Worm (Caenorhabditis elegans) whole organism, L4 larva: ENCODE measurements around the gene slc-17.1.

Experiments used
- R02D3.7 ChIP-seq: fragments of 150-350 bp; sonication (generic microtip); optimal IDR thresholded peaks from 3 replicates; lab custom pipeline; 2014; ENCODE audit warnings: missing biosample characterization, missing genetic modification characterization
- T20F7.1 ChIP-seq: fragments of 200-800 bp; sonication (Bioruptor generic); optimal IDR thresholded peaks from 2 replicates; lab custom pipeline; 2018; ENCODE audit warnings: mild to moderate bottlenecking, missing genetic modification characterization, missing compliant biosample characterization
- Y48G9A.11 ChIP-seq: fragments of 200-800 bp; sonication (Bioruptor generic); IDR thresholded peaks from 2 replicates; pipeline ENCODE4 v1.3.6; 2022; ENCODE audit warnings: missing genetic modification reagents, missing genetic modification characterization, missing compliant biosample characterization
- Y75B8A.6 ChIP-seq: fragments of 200-800 bp; sonication (Bioruptor generic); IDR thresholded peaks from 2 replicates; pipeline ENCODE4 v1.3.6; 2022; ENCODE audit warnings: missing genetic modification reagents, missing genetic modification characterization, missing compliant biosample characterization
- aha-1 ChIP-seq: fragments of 150-350 bp; peaks from one replicate; lab custom pipeline; 2014; ENCODE audit warnings: missing biosample characterization, missing genetic modification characterization
- ceh-20 ChIP-seq: fragments of 200-800 bp; sonication (Bioruptor generic); IDR thresholded peaks from 2 replicates; pipeline ENCODE4 v1.3.6; 2022; ENCODE audit warnings: missing genetic modification reagents, missing genetic modification characterization, missing compliant biosample characterization
- ceh-82 ChIP-seq: sonication (generic microtip); optimal IDR thresholded peaks from 2 replicates; lab custom pipeline; 2017; ENCODE audit warnings: missing biosample characterization, missing genetic modification characterization
- daf-16 ChIP-seq, 3 experiments: sonication (generic microtip); optimal IDR thresholded peaks; 2 replicates each; lab custom pipeline; 2016 to 2017; ENCODE audit warnings: missing genetic modification characterization in 3 of 3, missing genetic modification reagents in 3 of 3, mild to moderate bottlenecking in 2 of 3, missing compliant biosample characterization in 2 of 3, missing biosample characterization in 1 of 3, moderate library complexity in 1 of 3
- daf-8 ChIP-seq: fragments of 200-800 bp; sonication (Bioruptor generic); IDR thresholded peaks from 2 replicates; pipeline ENCODE4 v1.3.6; 2022; ENCODE audit warnings: missing genetic modification characterization, missing compliant biosample characterization
- dmd-6 ChIP-seq: fragments of 200-800 bp; sonication (Bioruptor generic); IDR thresholded peaks from 2 replicates; pipeline ENCODE4 v1.3.6; 2022; ENCODE audit warnings: missing genetic modification reagents, missing genetic modification characterization, missing compliant biosample characterization
- dmd-8 ChIP-seq: fragments of 200-800 bp; sonication (Bioruptor generic); IDR thresholded peaks from 2 replicates; pipeline ENCODE4 v1.3.6; 2022; ENCODE audit warnings: missing genetic modification characterization, missing compliant biosample characterization
- dmd-9 ChIP-seq: fragments of 200-800 bp; sonication (Bioruptor generic); IDR thresholded peaks from 2 replicates; pipeline ENCODE4 v1.3.6; 2022; ENCODE audit warnings: missing genetic modification reagents, missing genetic modification characterization, missing compliant biosample characterization
- dve-1 ChIP-seq: sonication (generic microtip); optimal IDR thresholded peaks from 2 replicates; lab custom pipeline; 2017; ENCODE audit warnings: antibody characterized with exemption, mild to moderate bottlenecking, missing genetic modification characterization, missing compliant biosample characterization; ENCODE audit not compliant: insufficient read depth
- egl-43 ChIP-seq: fragments of 200-800 bp; sonication (Bioruptor generic); IDR thresholded peaks from 2 replicates; pipeline ENCODE4 v1.3.6; 2022; ENCODE audit warnings: missing genetic modification reagents, missing genetic modification characterization, missing compliant biosample characterization
- fos-1 ChIP-seq: fragments of 150-350 bp; optimal IDR thresholded peaks from 2 replicates; lab custom pipeline; 2014; ENCODE audit warnings: missing biosample characterization, missing genetic modification characterization
- gei-8 ChIP-seq: fragments of 200-800 bp; sonication (Bioruptor generic); optimal IDR thresholded peaks from 2 replicates; lab custom pipeline; 2018; ENCODE audit warnings: mild to moderate bottlenecking, missing genetic modification characterization, missing compliant biosample characterization
- hlh-11 ChIP-seq: fragments of 200-800 bp; sonication (Bioruptor generic); optimal IDR thresholded peaks from 2 replicates; lab custom pipeline; 2018; ENCODE audit warnings: mild to moderate bottlenecking, missing genetic modification characterization, missing compliant biosample characterization
- hmg-1.1 ChIP-seq: fragments of 200-800 bp; sonication (Bioruptor generic); IDR thresholded peaks from 2 replicates; pipeline ENCODE4 v1.3.6; 2022; ENCODE audit warnings: missing genetic modification reagents, missing genetic modification characterization, missing compliant biosample characterization
- lim-7 ChIP-seq: fragments of 200-800 bp; sonication (Bioruptor generic); IDR thresholded peaks from 2 replicates; pipeline ENCODE4 v1.3.6; 2022; ENCODE audit warnings: missing genetic modification characterization, missing compliant biosample characterization
- lin-1 ChIP-seq: fragments of 200-800 bp; sonication (Bioruptor generic); IDR thresholded peaks from 2 replicates; pipeline ENCODE4 v1.3.6; 2022; ENCODE audit warnings: missing genetic modification reagents, missing genetic modification characterization, missing compliant biosample characterization
- lin-39 ChIP-seq: fragments of 150-350 bp; optimal IDR thresholded peaks from 2 replicates; lab custom pipeline; 2014; ENCODE audit warnings: missing biosample characterization, missing genetic modification reagents, missing genetic modification characterization
- lir-3 ChIP-seq: sonication (generic microtip); optimal IDR thresholded peaks from 2 replicates; lab custom pipeline; 2016; ENCODE audit warnings: mild to moderate bottlenecking, missing genetic modification characterization, missing compliant biosample characterization
- lsy-2 ChIP-seq, 2 experiments: fragments of 150-350 bp in 1 of 2; sonication (generic microtip) in 1 of 2; optimal IDR thresholded peaks; 2 replicates each; lab custom pipeline; 2014 to 2017; ENCODE audit warnings: missing biosample characterization in 2 of 2, missing genetic modification characterization in 2 of 2
- madf-5 ChIP-seq, 2 experiments: fragments of 200-800 bp; sonication (Bioruptor generic); IDR thresholded peaks; 2 replicates each; pipeline ENCODE4 v1.3.6; 2022; ENCODE audit warnings: missing compliant biosample characterization in 2 of 2, missing genetic modification characterization in 2 of 2
- mdl-1 ChIP-seq, 2 experiments: fragments of 150-350 bp in 1 of 2; sonication (generic microtip) in 1 of 2; optimal IDR thresholded peaks; 2 replicates each; lab custom pipeline; 2014 to 2017; ENCODE audit warnings: missing biosample characterization in 2 of 2, missing genetic modification characterization in 2 of 2
- mep-1 ChIP-seq: fragments of 150-350 bp; sonication (generic microtip); optimal IDR thresholded peaks from 3 replicates; lab custom pipeline; 2014; ENCODE audit warnings: missing biosample characterization, missing genetic modification characterization
- mxl-3 ChIP-seq: fragments of 200-800 bp; sonication (Bioruptor generic); optimal IDR thresholded peaks from 2 replicates; lab custom pipeline; 2018; ENCODE audit warnings: mild to moderate bottlenecking, missing genetic modification characterization, missing compliant biosample characterization
- nhr-10 ChIP-seq: fragments of 150-350 bp; optimal IDR thresholded peaks from 2 replicates; lab custom pipeline; 2014; ENCODE audit warnings: missing biosample characterization, missing genetic modification characterization
- nhr-11 ChIP-seq: fragments of 150-350 bp; optimal IDR thresholded peaks from 2 replicates; lab custom pipeline; 2014; ENCODE audit warnings: missing biosample characterization, missing genetic modification characterization
- nhr-111 ChIP-seq: fragments of 200-800 bp; sonication (Bioruptor generic); optimal IDR thresholded peaks from 2 replicates; lab custom pipeline; 2018; ENCODE audit warnings: mild to moderate bottlenecking, missing genetic modification characterization, missing compliant biosample characterization
- nhr-237 ChIP-seq: sonication (generic microtip); optimal IDR thresholded peaks from 2 replicates; lab custom pipeline; 2017; ENCODE audit warnings: missing biosample characterization, missing genetic modification characterization
- nhr-28 ChIP-seq: fragments of 150-350 bp; optimal IDR thresholded peaks from 2 replicates; lab custom pipeline; 2014; ENCODE audit warnings: missing biosample characterization, missing genetic modification characterization
- nhr-77 ChIP-seq: fragments of 150-350 bp; optimal IDR thresholded peaks from 2 replicates; lab custom pipeline; 2014; ENCODE audit warnings: missing biosample characterization, missing genetic modification characterization
- pha-4 ChIP-seq, 2 experiments: fragments of 150-350 bp in 1 of 2; fragments of 200-800 bp in 1 of 2; sonication (Bioruptor generic) in 1 of 2; IDR thresholded peaks in 1 of 2; optimal IDR thresholded peaks in 1 of 2; 2 replicates each; pipeline versions ENCODE4 v1.3.6 to Lab custom; 2014 to 2022; ENCODE audit warnings: missing genetic modification characterization in 2 of 2, missing genetic modification reagents in 2 of 2, missing biosample characterization in 1 of 2, missing compliant biosample characterization in 1 of 2
- pqm-1 ChIP-seq: sonication (generic microtip); optimal IDR thresholded peaks from 2 replicates; lab custom pipeline; 2017; ENCODE audit warnings: missing biosample characterization, missing genetic modification characterization
- saeg-2 ChIP-seq: fragments of 200-800 bp; sonication (Bioruptor generic); IDR thresholded peaks from 2 replicates; pipeline ENCODE4 v1.3.6; 2022; ENCODE audit warnings: missing genetic modification reagents, missing genetic modification characterization, missing compliant biosample characterization
- sdz-12 ChIP-seq: fragments of 200-800 bp; sonication (Bioruptor generic); optimal IDR thresholded peaks from 2 replicates; lab custom pipeline; 2018; ENCODE audit warnings: mild to moderate bottlenecking, missing genetic modification characterization, missing compliant biosample characterization
- snpc-1.2 ChIP-seq: fragments of 200-800 bp; sonication (Bioruptor generic); IDR thresholded peaks from 2 replicates; pipeline ENCODE4 v1.3.6; 2022; ENCODE audit warnings: missing genetic modification reagents, missing genetic modification characterization, missing compliant biosample characterization
- spr-1 ChIP-seq: sonication (generic microtip); optimal IDR thresholded peaks from 2 replicates; lab custom pipeline; 2016; ENCODE audit warnings: mild to moderate bottlenecking, missing genetic modification characterization, missing compliant biosample characterization
- tag-97 ChIP-seq: fragments of 200-800 bp; sonication (Bioruptor generic); IDR thresholded peaks from 2 replicates; pipeline ENCODE4 v1.3.6; 2022; ENCODE audit warnings: missing genetic modification characterization, missing compliant biosample characterization
- unc-130 ChIP-seq: sonication (generic microtip); optimal IDR thresholded peaks from 2 replicates; lab custom pipeline; 2016; ENCODE audit warnings: missing genetic modification reagents, missing genetic modification characterization, missing compliant biosample characterization
- vab-7 ChIP-seq: fragments of 200-800 bp; sonication (Bioruptor generic); IDR thresholded peaks from 2 replicates; pipeline ENCODE4 v1.3.6; 2022; ENCODE audit warnings: missing genetic modification reagents, missing genetic modification characterization, missing compliant biosample characterization
- zip-11 ChIP-seq: fragments of 200-800 bp; sonication (Bioruptor generic); IDR thresholded peaks from 2 replicates; pipeline ENCODE4 v1.3.6; 2022; ENCODE audit warnings: missing genetic modification characterization, missing compliant biosample characterization

Gene slc-17.1

ce11 chrX:17504447-17504846 lies 39.7 kb upstream of the slc-17.1 start:
- TF ChIP-seq R02D3.7 (tag; lab: Kevin White, UChicago) = no peak
- TF ChIP-seq dmd-6 = peak; percentile 66
- TF ChIP-seq dve-1 (tag; lab: Kevin White, UChicago) = peak; percentile 44
- peak; percentile 53 for TF ChIP-seq nhr-11 (tag; lab: Kevin White, UChicago)
- TF ChIP-seq nhr-77 (tag; lab: Kevin White, UChicago) = peak; percentile 25
- TF ChIP-seq hlh-11 (tag; lab: Kevin White, UChicago) = peak; percentile 74
- no peak for TF ChIP-seq fos-1 (tag; lab: Kevin White, UChicago)
- peak in 1 of 2 experiments; percentile 34 for TF ChIP-seq daf-16 (GFP tag; optimal IDR thresholded peaks at IDR 0.05; lab: Kevin White, UChicago)
- peak; percentile 64 for TF ChIP-seq daf-16 (tag; optimal IDR thresholded peaks at IDR 0.05; lab: Kevin White, UChicago)
- no peak for TF ChIP-seq nhr-10 (tag; lab: Kevin White, UChicago)
- TF ChIP-seq nhr-28 (tag; lab: Kevin White, UChicago) = peak; percentile 89
- TF ChIP-seq mdl-1 (tag; optimal IDR thresholded peaks at IDR 0.05; lab: Kevin White, UChicago) = peak in 1 of 2 experiments; percentile 63
- TF ChIP-seq pqm-1 = peak; percentile 9

DNA sequence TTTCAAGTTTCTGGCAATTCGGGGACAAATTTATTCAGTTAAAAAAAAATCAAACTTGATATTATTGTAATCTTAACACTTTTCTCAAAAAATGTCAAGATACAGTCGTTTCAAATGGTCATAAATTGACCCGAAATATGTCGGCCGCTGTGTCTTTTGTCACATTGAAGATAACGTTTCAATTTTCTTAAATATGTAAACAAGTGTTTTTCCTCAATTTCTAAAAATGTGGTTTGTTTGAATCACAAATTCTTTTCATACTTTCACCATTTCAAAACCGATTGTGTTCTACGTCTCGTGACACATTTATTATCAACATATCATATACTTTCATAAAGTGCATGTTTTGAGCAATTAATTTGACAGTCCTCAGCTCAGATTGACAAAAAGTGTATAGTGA lies 37.5 kb upstream of the slc-17.1 start:
- TF ChIP-seq nhr-77 (tag; lab: Kevin White, UChicago) (peak; percentile 25), dve-1 (tag; lab: Kevin White, UChicago) (peak; percentile 74), nhr-28 (tag; lab: Kevin White, UChicago) (peak; percentile 46), T20F7.1 (peak; percentile 5), daf-16 (GFP tag; optimal IDR thresholded peaks at IDR 0.05; lab: Kevin White, UChicago) (no peak), daf-16 (tag; optimal IDR thresholded peaks at IDR 0.05; lab: Kevin White, UChicago) (peak; percentile 93), sdz-12 (no peak), dmd-6 (peak; percentile 39; the same call in 1 of the 2 replicates), unc-130 (no peak)

- TF ChIP-seq nhr-11 (tag; lab: Kevin White, UChicago) = no peak
- no peak for TF ChIP-seq daf-8 (GFP tag; lab: Robert Waterston, UW)
- no peak for TF ChIP-seq nhr-111
- no peak for TF ChIP-seq nhr-237 (tag; lab: Kevin White, UChicago)
- TF ChIP-seq nhr-77 (tag; lab: Kevin White, UChicago) = no peak
- no peak for TF ChIP-seq hmg-1.1 (GFP tag; lab: Robert Waterston, UW)
- TF ChIP-seq Y48G9A.11 (GFP tag; lab: Robert Waterston, UW) = no peak
- TF ChIP-seq lsy-2 (tag; optimal IDR thresholded peaks at IDR 0.05; lab: Kevin White, UChicago) = no peak
- TF ChIP-seq, all 104 proteins: peak for 0
These were observed 22.0 kb upstream of the slc-17.1 start, which contains the start of gene npr-24 for ce11 chrX:17486735-17487134. npr-24 (minus strand) TSS chrX:17486835.

DNA sequence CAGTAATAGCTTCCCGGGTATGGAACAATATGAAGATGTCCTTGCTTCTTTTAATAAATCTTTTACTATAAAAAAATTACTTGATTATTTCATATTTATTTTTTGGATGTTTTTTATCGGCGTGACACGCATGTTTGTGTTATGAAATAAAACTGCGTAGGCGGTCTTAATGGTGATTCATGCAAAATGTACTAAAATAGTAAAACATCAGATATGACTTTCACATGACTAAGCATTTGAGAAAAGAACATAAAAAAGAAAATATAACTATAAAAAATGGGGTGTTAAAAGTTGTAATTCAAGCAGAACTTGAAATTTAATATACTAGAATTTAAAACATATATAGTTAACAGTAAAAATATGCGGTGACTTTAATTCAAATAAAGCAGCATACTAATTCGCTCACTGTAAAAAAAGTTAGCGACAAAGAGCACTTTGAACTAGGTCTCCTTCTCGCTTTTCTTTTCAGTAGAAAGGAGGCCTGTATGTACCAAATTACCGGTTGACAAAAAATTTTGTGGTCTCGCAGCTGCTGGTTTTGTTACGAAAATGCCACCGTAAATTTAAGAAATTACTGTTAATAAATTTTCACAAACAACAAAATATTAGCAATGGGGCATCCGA lies 17.3 kb upstream of the slc-17.1 start:
- no peak for TF ChIP-seq zip-11
- no peak for TF ChIP-seq lin-1
- no peak for TF ChIP-seq dmd-9 (GFP tag; lab: Robert Waterston, UW)
- no peak for TF ChIP-seq tag-97 (GFP tag; lab: Robert Waterston, UW)
- TF ChIP-seq pha-4 (GFP tag; IDR thresholded peaks at IDR 0.05; lab: Robert Waterston, UW) = no peak
- TF ChIP-seq pha-4 (tag; optimal IDR thresholded peaks at IDR 0.05; lab: Kevin White, UChicago) = no peak
- TF ChIP-seq madf-5 (GFP tag; IDR thresholded peaks at IDR 0.05; lab: Robert Waterston, UW) = 0 out of 4 replicates have a peak, but pooled peaks of 1 of the 2 experiments have one; percentile 15
- TF ChIP-seq vab-7 (GFP tag; lab: Robert Waterston, UW) = no peak
- TF ChIP-seq ceh-20 (GFP tag; lab: Robert Waterston, UW) = no peak
- TF ChIP-seq lir-3 (tag; lab: Kevin White, UChicago) = no peak
- TF ChIP-seq aha-1 (tag; lab: Kevin White, UChicago) = peak; percentile 12
- no peak for TF ChIP-seq saeg-2 (GFP tag; lab: Robert Waterston, UW)
- no peak for TF ChIP-seq Y75B8A.6 (GFP tag; lab: Robert Waterston, UW)
- TF ChIP-seq spr-1 (tag; lab: Kevin White, UChicago) = no peak
- TF ChIP-seq T20F7.1 = peak; percentile 3
- no peak for TF ChIP-seq mxl-3 (GFP tag; lab: Kevin White, UChicago)
- TF ChIP-seq pqm-1 = no peak
- no peak for TF ChIP-seq gei-8
- no peak for TF ChIP-seq lim-7
- peak in 1 of 2 experiments; percentile 37 for TF ChIP-seq lsy-2 (tag; optimal IDR thresholded peaks at IDR 0.05; lab: Kevin White, UChicago)
- no peak for TF ChIP-seq dmd-8
- TF ChIP-seq lin-39 (tag; lab: Kevin White, UChicago) = no peak
- peak; percentile 52 for TF ChIP-seq mep-1 (tag; lab: Kevin White, UChicago)
- no peak for TF ChIP-seq ceh-82 (tag; lab: Kevin White, UChicago)
- no peak for TF ChIP-seq snpc-1.2 (GFP tag; lab: Robert Waterston, UW)
- TF ChIP-seq egl-43 (GFP tag; lab: Robert Waterston, UW) = no peak
